Worm (Caenorhabditis elegans) whole organism, L4 larva: ENCODE data around the gene cht-5.

ENCODE experiments used
- D1046.2 ChIP-seq: fragments of 200-800 bp; sonication (Bioruptor generic); IDR thresholded peaks from 2 replicates; pipeline ENCODE4 v1.3.6; 2022; ENCODE audit warnings: missing genetic modification characterization, missing compliant biosample characterization
- F10B5.3 ChIP-seq: sonication (generic microtip); optimal IDR thresholded peaks from 2 replicates; lab custom pipeline; 2016; ENCODE audit warnings: mild to moderate bottlenecking, missing genetic modification characterization, missing compliant biosample characterization
- Y48G9A.11 ChIP-seq: fragments of 200-800 bp; sonication (Bioruptor generic); IDR thresholded peaks from 2 replicates; pipeline ENCODE4 v1.3.6; 2022; ENCODE audit warnings: missing genetic modification reagents, missing genetic modification characterization, missing compliant biosample characterization
- Y5F2A.4 ChIP-seq: fragments of 200-800 bp; sonication (Bioruptor generic); optimal IDR thresholded peaks from 2 replicates; lab custom pipeline; 2018; ENCODE audit warnings: mild to moderate bottlenecking, missing genetic modification characterization, missing compliant biosample characterization
- Y75B8A.6 ChIP-seq: fragments of 200-800 bp; sonication (Bioruptor generic); IDR thresholded peaks from 2 replicates; pipeline ENCODE4 v1.3.6; 2022; ENCODE audit warnings: missing genetic modification reagents, missing genetic modification characterization, missing compliant biosample characterization
- ZK546.5 ChIP-seq, 2 experiments: sonication (generic microtip); optimal IDR thresholded peaks; 2 replicates each; lab custom pipeline; 2017; ENCODE audit warnings: missing biosample characterization in 2 of 2, missing genetic modification characterization in 2 of 2
- aha-1 ChIP-seq: fragments of 150-350 bp; peaks from one replicate; lab custom pipeline; 2014; ENCODE audit warnings: missing biosample characterization, missing genetic modification characterization
- arid-1 ChIP-seq: fragments of 200-800 bp; sonication (Bioruptor generic); conservative IDR thresholded peaks from 2 replicates; pipeline ENCODE4 v1.3.6; 2022; ENCODE audit warnings: missing genetic modification reagents, missing genetic modification characterization, missing compliant biosample characterization
- ceh-32 ChIP-seq: sonication (generic microtip); optimal IDR thresholded peaks from 2 replicates; lab custom pipeline; 2016; ENCODE audit warnings: mild to moderate bottlenecking, missing genetic modification characterization, missing compliant biosample characterization; ENCODE audit not compliant: poor library complexity
- ceh-82 ChIP-seq: sonication (generic microtip); optimal IDR thresholded peaks from 2 replicates; lab custom pipeline; 2017; ENCODE audit warnings: missing biosample characterization, missing genetic modification characterization
- daf-16 ChIP-seq, 3 experiments: sonication (generic microtip); optimal IDR thresholded peaks; 2 replicates each; lab custom pipeline; 2016 to 2017; ENCODE audit warnings: missing genetic modification characterization in 3 of 3, missing genetic modification reagents in 3 of 3, mild to moderate bottlenecking in 2 of 3, missing compliant biosample characterization in 2 of 3, missing biosample characterization in 1 of 3, moderate library complexity in 1 of 3
- daf-8 ChIP-seq: fragments of 200-800 bp; sonication (Bioruptor generic); IDR thresholded peaks from 2 replicates; pipeline ENCODE4 v1.3.6; 2022; ENCODE audit warnings: missing genetic modification characterization, missing compliant biosample characterization
- dmd-6 ChIP-seq: fragments of 200-800 bp; sonication (Bioruptor generic); IDR thresholded peaks from 2 replicates; pipeline ENCODE4 v1.3.6; 2022; ENCODE audit warnings: missing genetic modification reagents, missing genetic modification characterization, missing compliant biosample characterization
- dmd-8 ChIP-seq: fragments of 200-800 bp; sonication (Bioruptor generic); IDR thresholded peaks from 2 replicates; pipeline ENCODE4 v1.3.6; 2022; ENCODE audit warnings: missing genetic modification characterization, missing compliant biosample characterization
- dmd-9 ChIP-seq: fragments of 200-800 bp; sonication (Bioruptor generic); IDR thresholded peaks from 2 replicates; pipeline ENCODE4 v1.3.6; 2022; ENCODE audit warnings: missing genetic modification reagents, missing genetic modification characterization, missing compliant biosample characterization
- dpl-1 ChIP-seq: fragments of 150-350 bp; optimal IDR thresholded peaks from 2 replicates; lab custom pipeline; 2014; ENCODE audit warnings: missing biosample characterization, missing genetic modification reagents, missing genetic modification characterization
- dve-1 ChIP-seq: sonication (generic microtip); optimal IDR thresholded peaks from 2 replicates; lab custom pipeline; 2017; ENCODE audit warnings: antibody characterized with exemption, mild to moderate bottlenecking, missing genetic modification characterization, missing compliant biosample characterization; ENCODE audit not compliant: insufficient read depth
- fos-1 ChIP-seq: fragments of 150-350 bp; optimal IDR thresholded peaks from 2 replicates; lab custom pipeline; 2014; ENCODE audit warnings: missing biosample characterization, missing genetic modification characterization
- gei-8 ChIP-seq: fragments of 200-800 bp; sonication (Bioruptor generic); optimal IDR thresholded peaks from 2 replicates; lab custom pipeline; 2018; ENCODE audit warnings: mild to moderate bottlenecking, missing genetic modification characterization, missing compliant biosample characterization
- hlh-30 ChIP-seq: sonication (generic microtip); optimal IDR thresholded peaks from 2 replicates; lab custom pipeline; 2017; ENCODE audit warnings: antibody characterized with exemption, mild to moderate bottlenecking, missing genetic modification characterization, missing compliant biosample characterization; ENCODE audit not compliant: insufficient read depth
- lin-1 ChIP-seq: fragments of 200-800 bp; sonication (Bioruptor generic); IDR thresholded peaks from 2 replicates; pipeline ENCODE4 v1.3.6; 2022; ENCODE audit warnings: missing genetic modification reagents, missing genetic modification characterization, missing compliant biosample characterization
- lin-13 ChIP-seq: fragments of 150-350 bp; optimal IDR thresholded peaks from 2 replicates; lab custom pipeline; 2014; ENCODE audit warnings: missing biosample characterization, missing genetic modification reagents, missing genetic modification characterization
- lin-29 ChIP-seq: fragments of 200-800 bp; sonication (Bioruptor generic); IDR thresholded peaks from 2 replicates; pipeline ENCODE4 v1.3.6; 2022; ENCODE audit warnings: missing genetic modification reagents, missing genetic modification characterization, missing compliant biosample characterization
- lsy-2 ChIP-seq, 2 experiments: fragments of 150-350 bp in 1 of 2; sonication (generic microtip) in 1 of 2; optimal IDR thresholded peaks; 2 replicates each; lab custom pipeline; 2014 to 2017; ENCODE audit warnings: missing biosample characterization in 2 of 2, missing genetic modification characterization in 2 of 2
- madf-5 ChIP-seq, 2 experiments: fragments of 200-800 bp; sonication (Bioruptor generic); IDR thresholded peaks; 2 replicates each; pipeline ENCODE4 v1.3.6; 2022; ENCODE audit warnings: missing compliant biosample characterization in 2 of 2, missing genetic modification characterization in 2 of 2
- mdl-1 ChIP-seq, 2 experiments: fragments of 150-350 bp in 1 of 2; sonication (generic microtip) in 1 of 2; optimal IDR thresholded peaks; 2 replicates each; lab custom pipeline; 2014 to 2017; ENCODE audit warnings: missing biosample characterization in 2 of 2, missing genetic modification characterization in 2 of 2
- mdt-29 ChIP-seq: fragments of 200-800 bp; sonication (Bioruptor generic); IDR thresholded peaks from 2 replicates; pipeline ENCODE4 v1.3.6; 2022; ENCODE audit warnings: missing genetic modification reagents, missing genetic modification characterization, missing compliant biosample characterization
- mep-1 ChIP-seq: fragments of 150-350 bp; sonication (generic microtip); optimal IDR thresholded peaks from 3 replicates; lab custom pipeline; 2014; ENCODE audit warnings: missing biosample characterization, missing genetic modification characterization
- mes-2 ChIP-seq: sonication (generic microtip); optimal IDR thresholded peaks from 2 replicates; lab custom pipeline; 2016; ENCODE audit warnings: missing genotype, mild to moderate bottlenecking, missing genetic modification characterization, missing compliant biosample characterization; ENCODE audit not compliant: poor library complexity, severe bottlenecking
- nhr-10 ChIP-seq: fragments of 150-350 bp; optimal IDR thresholded peaks from 2 replicates; lab custom pipeline; 2014; ENCODE audit warnings: missing biosample characterization, missing genetic modification characterization
- nhr-102 ChIP-seq: sonication (generic microtip); optimal IDR thresholded peaks from 2 replicates; lab custom pipeline; 2016; ENCODE audit warnings: mild to moderate bottlenecking, missing genetic modification characterization, moderate library complexity, missing compliant biosample characterization
- nhr-11 ChIP-seq: fragments of 150-350 bp; optimal IDR thresholded peaks from 2 replicates; lab custom pipeline; 2014; ENCODE audit warnings: missing biosample characterization, missing genetic modification characterization
- nhr-111 ChIP-seq: fragments of 200-800 bp; sonication (Bioruptor generic); optimal IDR thresholded peaks from 2 replicates; lab custom pipeline; 2018; ENCODE audit warnings: mild to moderate bottlenecking, missing genetic modification characterization, missing compliant biosample characterization
- nhr-237 ChIP-seq: sonication (generic microtip); optimal IDR thresholded peaks from 2 replicates; lab custom pipeline; 2017; ENCODE audit warnings: missing biosample characterization, missing genetic modification characterization
- nhr-28 ChIP-seq: fragments of 150-350 bp; optimal IDR thresholded peaks from 2 replicates; lab custom pipeline; 2014; ENCODE audit warnings: missing biosample characterization, missing genetic modification characterization
- nhr-42 ChIP-seq: fragments of 200-800 bp; sonication (Bioruptor generic); IDR thresholded peaks from 2 replicates; pipeline ENCODE4 v1.3.6; 2022; ENCODE audit warnings: missing genetic modification characterization, missing compliant biosample characterization
- nhr-48 ChIP-seq: sonication (generic microtip); optimal IDR thresholded peaks from 2 replicates; lab custom pipeline; 2016; ENCODE audit warnings: mild to moderate bottlenecking, missing genetic modification characterization, missing compliant biosample characterization
- nhr-6 ChIP-seq: fragments of 150-350 bp; optimal IDR thresholded peaks from 2 replicates; lab custom pipeline; 2014; ENCODE audit warnings: missing biosample characterization, missing genetic modification characterization
- nhr-77 ChIP-seq: fragments of 150-350 bp; optimal IDR thresholded peaks from 2 replicates; lab custom pipeline; 2014; ENCODE audit warnings: missing biosample characterization, missing genetic modification characterization
- pqm-1 ChIP-seq: sonication (generic microtip); optimal IDR thresholded peaks from 2 replicates; lab custom pipeline; 2017; ENCODE audit warnings: missing biosample characterization, missing genetic modification characterization
- rbr-2 ChIP-seq: sonication (generic microtip); optimal IDR thresholded peaks from 2 replicates; lab custom pipeline; 2016; ENCODE audit warnings: missing genotype, missing genetic modification characterization, missing compliant biosample characterization
- skn-1 ChIP-seq: fragments of 150-350 bp; optimal IDR thresholded peaks from 2 replicates; lab custom pipeline; 2014; ENCODE audit warnings: missing biosample characterization, missing genetic modification characterization
- spr-3 ChIP-seq: fragments of 200-800 bp; sonication (Bioruptor generic); optimal IDR thresholded peaks from 2 replicates; lab custom pipeline; 2018; ENCODE audit warnings: mild to moderate bottlenecking, missing genetic modification characterization, missing compliant biosample characterization
- tra-1 ChIP-seq: fragments of 200-800 bp; sonication (Bioruptor generic); IDR thresholded peaks from 2 replicates; pipeline ENCODE4 v1.3.6; 2022; ENCODE audit warnings: missing genetic modification reagents, missing genetic modification characterization, missing compliant biosample characterization
- unc-130 ChIP-seq: sonication (generic microtip); optimal IDR thresholded peaks from 2 replicates; lab custom pipeline; 2016; ENCODE audit warnings: missing genetic modification reagents, missing genetic modification characterization, missing compliant biosample characterization
- unc-39 ChIP-seq: sonication (generic microtip); optimal IDR thresholded peaks from 2 replicates; lab custom pipeline; 2017; ENCODE audit warnings: missing biosample characterization, missing genetic modification characterization
- unc-62 ChIP-seq, 3 experiments: fragments of 150-350 bp in 1 of 3; sonication (generic microtip); optimal IDR thresholded peaks in 2 of 3; peaks in 1 of 3; 1 replicate in 1 of 3; 2 replicates in 2 of 3; lab custom pipeline; 2014 to 2017; ENCODE audit warnings: missing biosample characterization in 3 of 3, missing genetic modification characterization in 3 of 3, missing genetic modification reagents in 3 of 3, missing genotype in 1 of 3
- vab-7 ChIP-seq: fragments of 200-800 bp; sonication (Bioruptor generic); IDR thresholded peaks from 2 replicates; pipeline ENCODE4 v1.3.6; 2022; ENCODE audit warnings: missing genetic modification reagents, missing genetic modification characterization, missing compliant biosample characterization
- zag-1 ChIP-seq: fragments of 150-350 bp; optimal IDR thresholded peaks from 2 replicates; lab custom pipeline; 2014; ENCODE audit warnings: missing biosample characterization, missing genetic modification characterization
- zfp-2 ChIP-seq: sonication (generic microtip); optimal IDR thresholded peaks from 2 replicates; lab custom pipeline; 2016; ENCODE audit warnings: mild to moderate bottlenecking, missing genetic modification characterization, missing compliant biosample characterization
- zip-2 ChIP-seq: fragments of 150-350 bp; optimal IDR thresholded peaks from 2 replicates; lab custom pipeline; 2014; ENCODE audit warnings: missing biosample characterization, missing genetic modification characterization

The cht-5 gene

ce11 chrV:10160954-10161353, 46.5 kb downstream of the cht-5 start, which contains the start of gene C51E3.10:
TSS of gene C51E3.10 (minus strand) at chrV:10161134.
- no peak for TF ChIP-seq ceh-82 (tag; lab: Kevin White, UChicago)
- TF ChIP-seq hlh-30 (tag; lab: Kevin White, UChicago) = peak; percentile 68
- no peak for TF ChIP-seq nhr-111
- TF ChIP-seq nhr-237 = no peak
- no peak for TF ChIP-seq ZK546.5 (tag; optimal IDR thresholded peaks at IDR 0.05; lab: Kevin White, UChicago)
- TF ChIP-seq vab-7 (GFP tag; lab: Robert Waterston, UW) = no peak
- no peak for TF ChIP-seq skn-1
- no peak for TF ChIP-seq zag-1
- no peak for TF ChIP-seq rbr-2
- TF ChIP-seq mdl-1 (tag; optimal IDR thresholded peaks at IDR 0.05; lab: Kevin White, UChicago) = peak in 1 of 2 experiments; percentile 77
- no peak for TF ChIP-seq Y5F2A.4 (GFP tag; lab: Kevin White, UChicago)
- TF ChIP-seq nhr-77 = peak; percentile 35
- no peak for TF ChIP-seq D1046.2 (GFP tag; lab: Robert Waterston, UW)
- no peak for TF ChIP-seq dpl-1
- no peak for TF ChIP-seq dmd-8 (GFP tag; lab: Robert Waterston, UW)
- TF ChIP-seq gei-8 (GFP tag; lab: Kevin White, UChicago) = no peak
- no peak for TF ChIP-seq unc-39 (tag; lab: Kevin White, UChicago)
- TF ChIP-seq arid-1 = no peak
- no peak for TF ChIP-seq Y48G9A.11 (GFP tag; lab: Robert Waterston, UW)
- no peak for TF ChIP-seq nhr-6 (tag; lab: Kevin White, UChicago)
- TF ChIP-seq lin-1 (GFP tag; lab: Robert Waterston, UW) = peak; percentile 71; the same call in 1 of the 2 replicates
- TF ChIP-seq daf-8 (GFP tag; lab: Robert Waterston, UW) = no peak
- peak; percentile 70 for TF ChIP-seq dve-1 (tag; lab: Kevin White, UChicago)
- TF ChIP-seq F10B5.3 (tag; lab: Kevin White, UChicago) = no peak
- TF ChIP-seq madf-5 (GFP tag; IDR thresholded peaks at IDR 0.05; lab: Robert Waterston, UW) = no peak
- TF ChIP-seq aha-1 = peak; percentile 73
- TF ChIP-seq ceh-32 = no peak
- TF ChIP-seq lsy-2 (tag; optimal IDR thresholded peaks at IDR 0.05; lab: Kevin White, UChicago) = peak in 1 of 2 experiments; percentile 32
- TF ChIP-seq mep-1 (tag; lab: Kevin White, UChicago) = peak; percentile 36
- peak; percentile 68; the same call in 1 of the 2 replicates for TF ChIP-seq tra-1
- TF ChIP-seq nhr-11 (tag; lab: Kevin White, UChicago) = no peak
- no peak for TF ChIP-seq Y75B8A.6 (GFP tag; lab: Robert Waterston, UW)
- TF ChIP-seq lin-29 = no peak
- TF ChIP-seq daf-16 (GFP tag; optimal IDR thresholded peaks at IDR 0.05; lab: Kevin White, UChicago) = no peak
- TF ChIP-seq daf-16 (tag; optimal IDR thresholded peaks at IDR 0.05; lab: Kevin White, UChicago) = peak; percentile 66
- 0 out of 2 replicates have a peak, but pooled peaks have one; percentile 32 for TF ChIP-seq mdt-29 (GFP tag; lab: Robert Waterston, UW)
- TF ChIP-seq spr-3 = no peak
- peak; percentile 95 for TF ChIP-seq dmd-6
- no peak for TF ChIP-seq nhr-10 (tag; lab: Kevin White, UChicago)
- TF ChIP-seq lin-13 = peak; percentile 16
- TF ChIP-seq nhr-42 (GFP tag; lab: Robert Waterston, UW) = 0 out of 2 replicates have a peak, but pooled peaks have one; percentile 50
- no peak for TF ChIP-seq unc-130 (GFP tag; lab: Kevin White, UChicago)
- peak in 1 of 2 experiments; percentile 89 for TF ChIP-seq unc-62 (GFP tag; optimal IDR thresholded peaks at IDR 0.05 in 1 of 2; lab: Kevin White, UChicago)
- TF ChIP-seq unc-62 (tag; optimal IDR thresholded peaks at IDR 0.05; lab: Kevin White, UChicago) = no peak
- no peak for TF ChIP-seq mes-2
- no peak for TF ChIP-seq nhr-102 (tag; lab: Kevin White, UChicago)
- no peak for TF ChIP-seq zfp-2
- TF ChIP-seq fos-1 (tag; lab: Kevin White, UChicago) = no peak
- TF ChIP-seq zip-2 (tag; lab: Kevin White, UChicago) = no peak
- no peak for TF ChIP-seq dmd-9
- peak; percentile 88 for TF ChIP-seq nhr-28 (tag; lab: Kevin White, UChicago)
- TF ChIP-seq nhr-48 = peak; percentile 18
- TF ChIP-seq pqm-1 (tag; lab: Kevin White, UChicago) = peak; percentile 93
